Worm (Caenorhabditis elegans) whole organism, young adult: ENCODE data around the gene atln-1.
A peak's percentile ranks its signal among the peaks of the same experiment; 100 is the strongest.

Experiments used
- D2030.7 ChIP-seq: fragments of 200-800 bp; sonication (Bioruptor generic); IDR thresholded peaks from 2 replicates; pipeline ENCODE4 v1.3.6; 2022; ENCODE audit warnings: missing genetic modification reagents, missing genetic modification characterization, missing compliant biosample characterization
- F10E7.11 ChIP-seq: sonication (generic microtip); optimal IDR thresholded peaks from 2 replicates; lab custom pipeline; 2017; ENCODE audit warnings: mild to moderate bottlenecking, missing genetic modification characterization, moderate library complexity, missing compliant biosample characterization
- F22D6.2 ChIP-seq: sonication (generic microtip); optimal IDR thresholded peaks from 2 replicates; lab custom pipeline; 2016; ENCODE audit warnings: mild to moderate bottlenecking, missing genetic modification characterization, missing compliant biosample characterization
- F39B2.1 ChIP-seq: fragments of 200-800 bp; sonication (Bioruptor generic); IDR thresholded peaks from 2 replicates; pipeline ENCODE4 v1.3.6; 2022; ENCODE audit warnings: missing genetic modification reagents, missing genetic modification characterization, missing compliant biosample characterization
- F57C9.4 ChIP-seq: sonication (generic microtip); optimal IDR thresholded peaks from 2 replicates; lab custom pipeline; 2017; ENCODE audit warnings: mild to moderate bottlenecking, missing genetic modification characterization, missing compliant biosample characterization
- Y53F4B.3 ChIP-seq: fragments of 200-800 bp; sonication (Bioruptor generic); IDR thresholded peaks from 2 replicates; pipeline ENCODE4 v1.3.6; 2022; ENCODE audit warnings: missing genetic modification reagents, missing genetic modification characterization, missing compliant biosample characterization
- Y67H2A.10 ChIP-seq: fragments of 200-800 bp; sonication (Bioruptor generic); conservative IDR thresholded peaks from 2 replicates; pipeline ENCODE4 v1.3.6; 2022; ENCODE audit warnings: missing genetic modification reagents, missing genetic modification characterization, missing compliant biosample characterization
- ZK185.1 ChIP-seq: sonication (generic microtip); optimal IDR thresholded peaks from 2 replicates; lab custom pipeline; 2016; ENCODE audit warnings: mild to moderate bottlenecking, missing genetic modification characterization, missing compliant biosample characterization; ENCODE audit not compliant: poor library complexity, severe bottlenecking
- akir-1 ChIP-seq: fragments of 200-800 bp; sonication (Bioruptor generic); optimal IDR thresholded peaks from 2 replicates; lab custom pipeline; 2018; ENCODE audit warnings: mild to moderate bottlenecking, missing genetic modification characterization, moderate library complexity, missing compliant biosample characterization
- aptf-2 ChIP-seq: fragments of 200-800 bp; sonication (Bioruptor generic); conservative IDR thresholded peaks from 2 replicates; pipeline ENCODE4 v1.3.6; 2022; ENCODE audit warnings: missing genetic modification reagents, missing genetic modification characterization, missing compliant biosample characterization
- attf-3 ChIP-seq: fragments of 200-800 bp; sonication (Bioruptor generic); conservative IDR thresholded peaks from 2 replicates; pipeline ENCODE4 v1.3.6; 2022; ENCODE audit warnings: missing genetic modification reagents, missing genetic modification characterization, missing compliant biosample characterization
- attf-5 ChIP-seq: fragments of 200-800 bp; sonication (Bioruptor generic); optimal IDR thresholded peaks from 2 replicates; lab custom pipeline; 2018; ENCODE audit warnings: mild to moderate bottlenecking, missing genetic modification characterization, missing compliant biosample characterization
- attf-6 ChIP-seq: fragments of 200-800 bp; sonication (Bioruptor generic); IDR thresholded peaks from 2 replicates; pipeline ENCODE4 v1.3.6; 2022; ENCODE audit warnings: missing genetic modification reagents, missing genetic modification characterization, missing compliant biosample characterization
- cebp-1 ChIP-seq, 2 experiments: fragments of 200-800 bp in 1 of 2; sonication (Bioruptor generic) in 1 of 2; sonication (generic microtip) in 1 of 2; IDR thresholded peaks in 1 of 2; optimal IDR thresholded peaks in 1 of 2; 2 replicates each; pipeline versions ENCODE4 v1.3.6 to Lab custom; 2017 to 2022; ENCODE audit warnings: missing compliant biosample characterization in 2 of 2, missing genetic modification characterization in 2 of 2, mild to moderate bottlenecking in 1 of 2, missing genetic modification reagents in 1 of 2, moderate library complexity in 1 of 2
- ceh-27 ChIP-seq: fragments of 200-800 bp; sonication (Bioruptor generic); optimal IDR thresholded peaks from 2 replicates; lab custom pipeline; 2018; ENCODE audit warnings: mild to moderate bottlenecking, missing genetic modification characterization, moderate library complexity, missing compliant biosample characterization
- ceh-40 ChIP-seq: fragments of 200-800 bp; sonication (Bioruptor generic); IDR thresholded peaks from 2 replicates; pipeline ENCODE4 v1.3.6; 2022; ENCODE audit warnings: missing genetic modification characterization, missing compliant biosample characterization
- ceh-91 ChIP-seq: fragments of 200-800 bp; sonication (Bioruptor generic); IDR thresholded peaks from 2 replicates; pipeline ENCODE4 v1.3.6; 2022; ENCODE audit warnings: missing genetic modification reagents, missing genetic modification characterization, missing compliant biosample characterization
- dpl-1 ChIP-seq: fragments of 150-350 bp; optimal IDR thresholded peaks from 2 replicates; lab custom pipeline; 2014; ENCODE audit warnings: missing biosample characterization, missing genetic modification reagents, missing genetic modification characterization
- ekl-4 ChIP-seq: fragments of 200-800 bp; sonication (Bioruptor generic); IDR thresholded peaks from 2 replicates; pipeline ENCODE4 v1.3.6; 2022; ENCODE audit warnings: missing genetic modification reagents, missing genetic modification characterization, missing compliant biosample characterization
- gei-17 ChIP-seq: fragments of 200-800 bp; sonication (Bioruptor generic); optimal IDR thresholded peaks from 2 replicates; lab custom pipeline; 2018; ENCODE audit warnings: mild to moderate bottlenecking, missing genetic modification characterization, missing compliant biosample characterization
- hmg-1.2 ChIP-seq: fragments of 200-800 bp; sonication (Bioruptor generic); IDR thresholded peaks from 2 replicates; pipeline ENCODE4 v1.3.6; 2022; ENCODE audit warnings: missing genetic modification reagents, missing genetic modification characterization, missing compliant biosample characterization
- hmg-20 ChIP-seq: fragments of 200-800 bp; sonication (Bioruptor generic); IDR thresholded peaks from 2 replicates; pipeline ENCODE4 v1.3.6; 2022; ENCODE audit warnings: missing genetic modification reagents, missing genetic modification characterization, missing compliant biosample characterization
- let-607 ChIP-seq, 2 experiments: fragments of 200-800 bp in 1 of 2; sonication (Bioruptor generic) in 1 of 2; sonication (generic microtip) in 1 of 2; optimal IDR thresholded peaks; 2 replicates each; lab custom pipeline; 2016 to 2018; ENCODE audit warnings: mild to moderate bottlenecking in 2 of 2, missing compliant biosample characterization in 2 of 2, missing genetic modification characterization in 2 of 2, moderate library complexity in 2 of 2, missing genotype in 1 of 2
- lin-26 ChIP-seq: fragments of 200-800 bp; sonication (Bioruptor generic); IDR thresholded peaks from 2 replicates; pipeline ENCODE4 v1.3.6; 2022; ENCODE audit warnings: missing genetic modification reagents, missing genetic modification characterization, missing compliant biosample characterization
- lin-35 ChIP-seq, 3 experiments: fragments of 150-350 bp in 2 of 3; sonication (generic microtip) in 1 of 3; optimal IDR thresholded peaks; 2 replicates each; lab custom pipeline; 2014 to 2018; ENCODE audit warnings: missing biosample characterization in 3 of 3, missing genetic modification characterization in 3 of 3, missing genetic modification reagents in 3 of 3
- madf-8 ChIP-seq: fragments of 200-800 bp; sonication (Bioruptor generic); conservative IDR thresholded peaks from 2 replicates; pipeline ENCODE4 v1.3.6; 2022; ENCODE audit warnings: missing genetic modification reagents, missing genetic modification characterization, missing compliant biosample characterization
- mel-28 ChIP-seq: sonication (generic microtip); optimal IDR thresholded peaks from 2 replicates; lab custom pipeline; 2016; ENCODE audit warnings: borderline replicate concordance, mild to moderate bottlenecking, missing genetic modification characterization, missing compliant biosample characterization
- mes-4 ChIP-seq: sonication (generic microtip); optimal IDR thresholded peaks from 2 replicates; lab custom pipeline; 2016; ENCODE audit warnings: missing genotype, missing genetic modification characterization, missing compliant biosample characterization
- nfya-1 ChIP-seq: sonication (generic microtip); optimal IDR thresholded peaks from 2 replicates; lab custom pipeline; 2017; ENCODE audit warnings: antibody characterized with exemption, missing compliant biosample characterization, missing genetic modification characterization, borderline replicate concordance; ENCODE audit not compliant: insufficient read depth
- nfya-2 ChIP-seq: fragments of 200-800 bp; sonication (Bioruptor generic); IDR thresholded peaks from 2 replicates; pipeline ENCODE4 v1.3.6; 2022; ENCODE audit warnings: missing genetic modification reagents, missing genetic modification characterization, missing compliant biosample characterization
- nhr-27 ChIP-seq: fragments of 200-800 bp; sonication (Bioruptor generic); optimal IDR thresholded peaks from 2 replicates; lab custom pipeline; 2018; ENCODE audit warnings: mild to moderate bottlenecking, missing genetic modification characterization, moderate library complexity, missing compliant biosample characterization
- nhr-80 ChIP-seq: sonication (generic microtip); optimal IDR thresholded peaks from 2 replicates; lab custom pipeline; 2016; ENCODE audit warnings: missing genetic modification characterization, missing compliant biosample characterization
- nhr-90 ChIP-seq: sonication (generic microtip); optimal IDR thresholded peaks from 2 replicates; lab custom pipeline; 2016; ENCODE audit warnings: missing genotype, mild to moderate bottlenecking, missing genetic modification characterization, missing compliant biosample characterization
- pbrm-1 ChIP-seq: fragments of 200-800 bp; sonication (Bioruptor generic); IDR thresholded peaks from 2 replicates; pipeline ENCODE4 v1.3.6; 2022; ENCODE audit warnings: missing genetic modification reagents, missing genetic modification characterization, missing compliant biosample characterization
- pha-4 ChIP-seq: fragments of 150-350 bp; sonication (generic microtip); optimal IDR thresholded peaks from 2 replicates; lab custom pipeline; 2014; ENCODE audit warnings: missing biosample characterization, missing genetic modification reagents, missing genetic modification characterization
- snpc-1.1 ChIP-seq: sonication (generic microtip); optimal IDR thresholded peaks from 2 replicates; lab custom pipeline; 2017; ENCODE audit warnings: missing genetic modification characterization, mild to moderate bottlenecking, missing compliant biosample characterization, antibody characterized with exemption, moderate library complexity, missing genotype, missing genetic modification reagents; ENCODE audit not compliant: insufficient read depth
- tbp1 ChIP-seq: fragments of 200-800 bp; sonication (Bioruptor generic); optimal IDR thresholded peaks from 2 replicates; lab custom pipeline; 2018; ENCODE audit warnings: mild to moderate bottlenecking, missing genetic modification characterization, missing compliant biosample characterization
- tbx-9 ChIP-seq: sonication (generic microtip); optimal IDR thresholded peaks from 2 replicates; lab custom pipeline; 2016; ENCODE audit warnings: borderline replicate concordance, missing genetic modification characterization, inconsistent platforms, missing compliant biosample characterization
- zfh-2 ChIP-seq: fragments of 200-800 bp; sonication (Bioruptor generic); conservative IDR thresholded peaks from 2 replicates; pipeline ENCODE4 v1.3.6; 2022; ENCODE audit warnings: missing genetic modification reagents, missing genetic modification characterization, missing compliant biosample characterization
- ztf-26 ChIP-seq: sonication (generic microtip); optimal IDR thresholded peaks from 2 replicates; lab custom pipeline; 2017; ENCODE audit warnings: missing genetic modification characterization, missing compliant biosample characterization
- ztf-6 ChIP-seq: fragments of 200-800 bp; sonication (Bioruptor generic); IDR thresholded peaks from 2 replicates; pipeline ENCODE4 v1.3.6; 2022; ENCODE audit warnings: missing genetic modification reagents, missing genetic modification characterization, missing compliant biosample characterization

Gene atln-1

DNA sequence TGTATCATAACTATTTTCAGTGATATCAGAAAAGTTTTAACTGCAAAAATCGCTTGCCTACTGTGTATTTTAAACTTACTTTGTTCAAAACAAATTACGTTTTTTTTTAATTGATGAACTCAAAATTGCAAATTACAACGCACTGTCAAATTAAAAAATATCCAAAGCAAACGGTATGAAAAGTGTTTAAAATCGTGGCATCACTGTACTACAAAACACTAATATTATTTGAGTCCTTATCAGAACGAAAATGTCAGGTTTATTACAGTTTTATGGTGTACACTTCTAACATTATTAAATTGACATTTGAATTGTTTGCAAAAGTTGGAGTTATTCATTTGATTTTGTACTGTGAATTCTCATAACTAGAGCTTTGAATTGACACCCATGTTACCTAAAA, 52.8 kb downstream of the atln-1 start, which contains the start of gene clec-83:
Gene clec-83 (minus strand): TSS at position 213 of the 400 bp plus-strand sequence.
- TF ChIP-seq hmg-20 (GFP tag; lab: Robert Waterston, UW) (no peak), nhr-90 (tag; lab: Kevin White, UChicago) (no peak), nhr-27 (tag; lab: Kevin White, UChicago) (no peak), nhr-80 (tag; lab: Kevin White, UChicago) (peak; percentile 62)

DNA sequence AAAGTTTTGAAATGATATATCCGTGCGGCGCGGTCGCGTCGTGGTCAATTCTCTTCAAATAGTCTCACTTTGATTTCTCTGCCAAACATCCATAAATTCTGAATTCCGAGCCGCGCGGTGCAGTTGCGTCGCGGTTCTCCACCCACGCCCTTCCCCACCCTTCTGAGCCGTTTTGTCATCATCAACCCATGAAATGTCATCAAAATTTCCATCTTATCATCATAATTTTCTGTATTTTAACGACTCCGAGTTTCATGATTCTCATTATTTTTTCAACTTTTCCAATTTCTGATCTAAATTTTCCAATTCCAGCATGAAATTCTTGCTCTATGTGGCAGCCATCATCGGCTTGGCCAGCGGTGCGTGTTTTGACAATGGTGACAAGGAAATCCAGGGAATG, 53.7 kb downstream of the atln-1 start, which contains the start of gene clec-84:
Gene clec-84 (plus strand): TSS at position 301 of the 400 bp plus-strand sequence.
- TF ChIP-seq Y53F4B.3 = no peak
- no peak for TF ChIP-seq tbp1 (GFP tag; lab: Kevin White, UChicago)
- no peak for TF ChIP-seq akir-1 (GFP tag; lab: Kevin White, UChicago)
- no peak for TF ChIP-seq mel-28 (tag; lab: Kevin White, UChicago)
- TF ChIP-seq tbx-9 = no peak
- TF ChIP-seq ceh-40 (GFP tag; lab: Robert Waterston, UW) = no peak
- no peak for TF ChIP-seq lin-35 (GFP tag; optimal IDR thresholded peaks at IDR 0.05; lab: Kevin White, UChicago)
- no peak for TF ChIP-seq ekl-4 (GFP tag; lab: Robert Waterston, UW)
- no peak for TF ChIP-seq cebp-1 (GFP tag; IDR thresholded peaks at IDR 0.05; lab: Robert Waterston, UW)
- TF ChIP-seq cebp-1 (tag; optimal IDR thresholded peaks at IDR 0.05; lab: Kevin White, UChicago) = no peak
- TF ChIP-seq Y67H2A.10 (GFP tag; lab: Robert Waterston, UW) = no peak
- TF ChIP-seq zfh-2 (GFP tag; lab: Robert Waterston, UW) = no peak
- TF ChIP-seq aptf-2 (GFP tag; lab: Robert Waterston, UW) = no peak
- no peak for TF ChIP-seq nfya-2
- TF ChIP-seq D2030.7 (GFP tag; lab: Robert Waterston, UW) = no peak
- TF ChIP-seq pbrm-1 (GFP tag; lab: Robert Waterston, UW) = no peak
- no peak for TF ChIP-seq hmg-1.2 (GFP tag; lab: Robert Waterston, UW)
- TF ChIP-seq ZK185.1 (tag; lab: Kevin White, UChicago) = no peak
- TF ChIP-seq attf-3 (GFP tag; lab: Robert Waterston, UW) = no peak
- TF ChIP-seq, all 124 proteins: peak for 0

DNA sequence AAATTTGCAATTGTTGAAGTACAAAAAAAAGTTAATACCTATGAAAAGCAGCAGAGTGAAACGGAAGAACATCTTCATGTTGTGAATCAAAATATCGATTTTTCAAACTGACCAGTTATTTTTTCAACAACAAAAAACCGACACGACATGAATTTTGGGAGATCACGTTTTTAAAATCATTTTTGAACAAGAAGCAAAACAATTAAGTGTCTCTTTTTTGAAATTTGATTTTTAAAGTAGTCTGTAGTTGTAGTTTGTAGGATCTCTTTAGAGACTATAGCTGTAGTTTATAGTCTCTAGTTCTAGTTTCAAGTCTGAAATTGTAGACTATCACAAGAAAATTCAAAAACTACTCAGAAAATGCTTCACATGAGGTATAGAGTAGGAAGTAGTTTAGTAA, 55.4 kb downstream of the atln-1 start, which contains the start of gene Y54G2A.15:
Gene Y54G2A.15 (minus strand): TSS at position 101 of the 400 bp plus-strand sequence.
- no peak for TF ChIP-seq F22D6.2
- no peak for TF ChIP-seq dpl-1
- TF ChIP-seq tbx-9 = no peak
- TF ChIP-seq snpc-1.1 (tag; lab: Kevin White, UChicago) = no peak
- no peak for TF ChIP-seq mes-4 (tag; lab: Kevin White, UChicago)
- TF ChIP-seq cebp-1 (GFP tag; IDR thresholded peaks at IDR 0.05; lab: Robert Waterston, UW) = no peak
- TF ChIP-seq cebp-1 (tag; optimal IDR thresholded peaks at IDR 0.05; lab: Kevin White, UChicago) = no peak
- no peak for TF ChIP-seq ceh-91 (GFP tag; lab: Robert Waterston, UW)
- TF ChIP-seq lin-26 (GFP tag; lab: Robert Waterston, UW) = no peak
- no peak for TF ChIP-seq lin-35 (GFP tag; optimal IDR thresholded peaks at IDR 0.05; lab: Kevin White, UChicago)
- TF ChIP-seq ceh-27 (GFP tag; lab: Kevin White, UChicago) = no peak
- TF ChIP-seq Y67H2A.10 (GFP tag; lab: Robert Waterston, UW) = no peak
- TF ChIP-seq, all 124 proteins: peak for 0

DNA sequence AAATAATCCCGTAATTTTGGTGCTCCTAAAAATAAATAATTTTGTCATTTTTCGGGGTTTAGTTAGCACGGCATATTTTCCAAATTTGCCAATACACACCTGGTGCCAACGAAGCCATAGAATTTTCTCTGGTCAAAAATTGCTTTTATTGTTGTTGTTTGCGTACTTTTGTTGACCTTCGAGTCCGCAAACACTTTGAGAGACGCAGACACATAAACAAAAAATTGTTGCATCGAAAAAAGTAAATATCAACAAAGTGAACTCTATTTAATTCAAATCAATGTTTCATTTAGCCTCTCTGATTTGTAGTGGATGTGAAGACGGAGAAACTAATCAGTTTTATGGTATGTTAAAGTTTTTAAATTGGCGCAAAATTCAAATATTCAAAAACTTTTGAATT, 57.8 kb downstream of the atln-1 start, which contains the start of gene Y54G2A.40:
Gene Y54G2A.40 (plus strand): TSS at position 213 of the 400 bp plus-strand sequence.
- TF ChIP-seq madf-8 (GFP tag; lab: Robert Waterston, UW) = no peak
- no peak for TF ChIP-seq let-607 (tag; optimal IDR thresholded peaks at IDR 0.05; lab: Kevin White, UChicago)
- no peak for TF ChIP-seq nfya-1 (tag; lab: Kevin White, UChicago)
- TF ChIP-seq attf-6 (GFP tag; lab: Robert Waterston, UW) = no peak
- TF ChIP-seq ztf-26 = no peak
- TF ChIP-seq hmg-1.2 (GFP tag; lab: Robert Waterston, UW) = peak; percentile 58
- TF ChIP-seq hmg-20 (GFP tag; lab: Robert Waterston, UW) = no peak
- no peak for TF ChIP-seq pha-4 (tag; lab: Kevin White, UChicago)
- TF ChIP-seq F57C9.4 (tag; lab: Kevin White, UChicago) = no peak
- TF ChIP-seq zfh-2 (GFP tag; lab: Robert Waterston, UW) = no peak
- no peak for TF ChIP-seq ztf-6 (GFP tag; lab: Robert Waterston, UW)
- TF ChIP-seq F39B2.1 = no peak
- no peak for TF ChIP-seq gei-17 (GFP tag; lab: Kevin White, UChicago)
- no peak for TF ChIP-seq F10E7.11 (tag; lab: Kevin White, UChicago)
- TF ChIP-seq lin-35 (GFP tag; optimal IDR thresholded peaks at IDR 0.05; lab: Kevin White, UChicago) = no peak
- peak; percentile 6 for TF ChIP-seq nhr-80 (tag; lab: Kevin White, UChicago)
- TF ChIP-seq attf-5 (GFP tag; lab: Kevin White, UChicago) = peak; percentile 55
